Worm (Caenorhabditis elegans) whole organism, midembryonic: ENCODE measurements around the gene F14B8.5.

Experiments used
- cog-1 ChIP-seq: sonication (generic microtip); optimal IDR thresholded peaks from 2 replicates; lab custom pipeline; 2016; ENCODE audit warnings: missing genetic modification characterization, missing compliant biosample characterization
- flt-1 ChIP-seq: fragments of 200-800 bp; sonication (Bioruptor generic); IDR thresholded peaks from 2 replicates; pipeline ENCODE4 v1.3.6; 2022; ENCODE audit warnings: missing genetic modification characterization, missing compliant biosample characterization
- klf-2 ChIP-seq: fragments of 200-800 bp; sonication (Bioruptor generic); conservative IDR thresholded peaks from 2 replicates; pipeline ENCODE4 v1.3.6; 2022; ENCODE audit warnings: missing genetic modification reagents, missing genetic modification characterization, missing compliant biosample characterization
- ref-1 ChIP-seq: fragments of 200-800 bp; sonication (Bioruptor generic); conservative IDR thresholded peaks from 2 replicates; pipeline ENCODE4 v1.3.6; 2022; ENCODE audit warnings: missing genetic modification reagents, missing genetic modification characterization, missing compliant biosample characterization

DNA sequence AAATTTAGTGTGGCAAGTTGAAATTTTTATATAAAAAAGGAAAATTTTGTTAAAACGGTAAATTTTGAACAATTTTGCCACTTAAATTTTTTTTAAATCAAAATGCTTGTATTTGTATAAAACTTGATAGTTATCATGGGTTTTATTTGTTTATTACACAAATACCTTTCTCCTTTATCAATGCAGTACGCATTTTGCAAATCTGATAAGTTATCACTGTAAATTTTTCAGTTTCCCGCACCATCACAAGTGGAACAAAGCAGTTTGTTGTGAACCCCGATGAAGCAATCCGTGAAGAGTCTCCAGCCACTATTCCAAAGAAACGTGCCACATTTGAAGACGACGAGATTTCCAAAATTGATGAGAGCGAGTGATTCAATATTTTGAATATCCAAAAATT, 8.4 kb downstream of the F14B8.5 start:
- TF ChIP-seq flt-1 (no peak), cog-1 (tag; lab: Kevin White, UChicago) (no peak), klf-2 (GFP tag; lab: Robert Waterston, UW) (no peak), ref-1 (GFP tag; lab: Robert Waterston, UW) (no peak)
